Worm (Caenorhabditis elegans) whole organism, L2 larva: Measurements from ENCODE around the gene fbxb-62.

Experiments used
- C34F6.9 ChIP-seq: fragments of 150-350 bp; optimal IDR thresholded peaks from 2 replicates; lab custom pipeline; 2014; ENCODE audit warnings: missing biosample characterization, missing genetic modification characterization
- F13H6.1 ChIP-seq: sonication (generic microtip); optimal IDR thresholded peaks from 2 replicates; lab custom pipeline; 2016; ENCODE audit warnings: missing genetic modification characterization, missing compliant biosample characterization
- R02D3.7 ChIP-seq: fragments of 150-350 bp; optimal IDR thresholded peaks from 2 replicates; lab custom pipeline; 2014; ENCODE audit warnings: missing biosample characterization, missing genetic modification characterization
- Y55F3AM.14 ChIP-seq: fragments of 200-800 bp; sonication (Bioruptor generic); optimal IDR thresholded peaks from 2 replicates; lab custom pipeline; 2018; ENCODE audit warnings: mild to moderate bottlenecking, missing genetic modification characterization, missing compliant biosample characterization
- ZK546.5 ChIP-seq: sonication (generic microtip); optimal IDR thresholded peaks from 2 replicates; lab custom pipeline; 2017; ENCODE audit warnings: missing biosample characterization, missing genetic modification characterization
- alr-1 ChIP-seq: fragments of 150-350 bp; optimal IDR thresholded peaks from 2 replicates; lab custom pipeline; 2014; ENCODE audit warnings: missing biosample characterization, missing genetic modification characterization
- ceh-16 ChIP-seq: fragments of 150-350 bp; optimal IDR thresholded peaks from 2 replicates; lab custom pipeline; 2014; ENCODE audit warnings: missing biosample characterization, missing genetic modification characterization
- ceh-82 ChIP-seq: fragments of 150-350 bp; optimal IDR thresholded peaks from 2 replicates; lab custom pipeline; 2014; ENCODE audit warnings: missing biosample characterization, missing genetic modification characterization
- crh-2 ChIP-seq: sonication (generic microtip); optimal IDR thresholded peaks from 2 replicates; lab custom pipeline; 2017; ENCODE audit warnings: missing biosample characterization, missing genetic modification characterization
- dmd-4 ChIP-seq: sonication (generic microtip); optimal IDR thresholded peaks from 2 replicates; lab custom pipeline; 2017; ENCODE audit warnings: missing biosample characterization, missing genetic modification characterization
- egl-27 ChIP-seq: sonication (generic microtip); optimal IDR thresholded peaks from 3 replicates; lab custom pipeline; 2017; ENCODE audit warnings: missing biosample characterization, missing genetic modification reagents, missing genetic modification characterization
- elt-3 ChIP-seq: sonication (generic microtip); optimal IDR thresholded peaks from 2 replicates; lab custom pipeline; 2017; ENCODE audit warnings: missing biosample characterization, missing genetic modification characterization
- fos-1 ChIP-seq: fragments of 150-350 bp; optimal IDR thresholded peaks from 2 replicates; lab custom pipeline; 2014; ENCODE audit warnings: missing biosample characterization, missing genetic modification characterization
- lin-11 ChIP-seq: fragments of 150-350 bp; sonication (generic microtip); optimal IDR thresholded peaks from 2 replicates; lab custom pipeline; 2014; ENCODE audit warnings: missing biosample characterization, missing genetic modification characterization, inconsistent platforms, mixed read lengths
- lin-13 ChIP-seq: fragments of 150-350 bp; optimal IDR thresholded peaks from 2 replicates; lab custom pipeline; 2014; ENCODE audit warnings: missing biosample characterization, missing genetic modification reagents, missing genetic modification characterization
- lsy-2 ChIP-seq, 2 experiments: fragments of 150-350 bp in 1 of 2; sonication (generic microtip) in 1 of 2; optimal IDR thresholded peaks; 2 replicates each; lab custom pipeline; 2014 to 2017; ENCODE audit warnings: missing biosample characterization in 2 of 2, missing genetic modification characterization in 2 of 2
- mab-5 ChIP-seq: fragments of 150-350 bp; optimal IDR thresholded peaks from 2 replicates; lab custom pipeline; 2014; ENCODE audit warnings: missing biosample characterization, missing genetic modification characterization
- mbf-1 ChIP-seq: sonication (generic microtip); optimal IDR thresholded peaks from 2 replicates; lab custom pipeline; 2017; ENCODE audit warnings: missing biosample characterization, missing genetic modification characterization
- mdl-1 ChIP-seq, 2 experiments: fragments of 150-350 bp in 1 of 2; sonication (generic microtip) in 1 of 2; optimal IDR thresholded peaks; 2 replicates each; lab custom pipeline; 2017; ENCODE audit warnings: missing biosample characterization in 2 of 2, missing genetic modification characterization in 2 of 2
- nhr-12 ChIP-seq: fragments of 150-350 bp; optimal IDR thresholded peaks from 2 replicates; lab custom pipeline; 2014; ENCODE audit warnings: missing biosample characterization, missing genetic modification characterization
- nhr-129 ChIP-seq: fragments of 150-350 bp; optimal IDR thresholded peaks from 2 replicates; lab custom pipeline; 2014; ENCODE audit warnings: missing biosample characterization, missing genetic modification characterization
- nhr-21 ChIP-seq: fragments of 150-350 bp; optimal IDR thresholded peaks from 2 replicates; lab custom pipeline; 2014; ENCODE audit warnings: missing biosample characterization, missing genetic modification characterization
- nhr-237 ChIP-seq: fragments of 150-350 bp; optimal IDR thresholded peaks from 2 replicates; lab custom pipeline; 2014; ENCODE audit warnings: missing biosample characterization, missing genetic modification characterization
- nhr-25 ChIP-seq: fragments of 150-350 bp; sonication (generic microtip); optimal IDR thresholded peaks from 3 replicates; lab custom pipeline; 2014; ENCODE audit warnings: missing biosample characterization, missing genetic modification characterization
- nhr-6 ChIP-seq: fragments of 150-350 bp; optimal IDR thresholded peaks from 2 replicates; lab custom pipeline; 2014; ENCODE audit warnings: missing biosample characterization, missing genetic modification characterization
- nhr-77 ChIP-seq: fragments of 150-350 bp; optimal IDR thresholded peaks from 2 replicates; lab custom pipeline; 2014; ENCODE audit warnings: missing biosample characterization, missing genetic modification characterization
- peb-1 ChIP-seq: fragments of 150-350 bp; optimal IDR thresholded peaks from 2 replicates; lab custom pipeline; 2014; ENCODE audit warnings: missing biosample characterization, missing genetic modification characterization
- sem-4 ChIP-seq: fragments of 150-350 bp; optimal IDR thresholded peaks from 2 replicates; lab custom pipeline; 2014; ENCODE audit warnings: missing biosample characterization, missing genetic modification reagents, missing genetic modification characterization
- skn-1 ChIP-seq: sonication (generic microtip); optimal IDR thresholded peaks from 2 replicates; lab custom pipeline; 2017; ENCODE audit warnings: missing biosample characterization, missing genetic modification characterization
- sma-3 ChIP-seq: sonication (generic microtip); optimal IDR thresholded peaks from 2 replicates; lab custom pipeline; 2016; ENCODE audit warnings: missing genetic modification reagents, missing genetic modification characterization, missing compliant biosample characterization
- sma-9 ChIP-seq, 2 experiments: fragments of 150-350 bp in 1 of 2; sonication (generic microtip) in 1 of 2; optimal IDR thresholded peaks; 2 replicates each; lab custom pipeline; 2014 to 2016; ENCODE audit warnings: missing genetic modification characterization in 2 of 2, mild to moderate bottlenecking in 1 of 2, missing biosample characterization in 1 of 2, missing compliant biosample characterization in 1 of 2, missing genetic modification reagents in 1 of 2, moderate library complexity in 1 of 2
- snpc-4 ChIP-seq: fragments of 150-350 bp; optimal IDR thresholded peaks from 2 replicates; lab custom pipeline; 2014; ENCODE audit warnings: missing biosample characterization, missing genetic modification characterization
- unc-39 ChIP-seq: fragments of 150-350 bp; optimal IDR thresholded peaks from 2 replicates; lab custom pipeline; 2014; ENCODE audit warnings: missing biosample characterization, missing genetic modification characterization
- unc-55 ChIP-seq: fragments of 150-350 bp; sonication (generic microtip); optimal IDR thresholded peaks from 3 replicates; lab custom pipeline; 2014; ENCODE audit warnings: missing biosample characterization, missing genetic modification reagents, missing genetic modification characterization
- zag-1 ChIP-seq: fragments of 150-350 bp; optimal IDR thresholded peaks from 2 replicates; lab custom pipeline; 2014; ENCODE audit warnings: missing biosample characterization, missing genetic modification characterization
- ztf-1 ChIP-seq: fragments of 200-800 bp; sonication (Bioruptor generic); conservative IDR thresholded peaks from 2 replicates; pipeline ENCODE4 v1.3.6; 2022; ENCODE audit warnings: missing genetic modification characterization, missing compliant biosample characterization
- ztf-11 ChIP-seq: sonication (generic microtip); optimal IDR thresholded peaks from 2 replicates; lab custom pipeline; 2017; ENCODE audit warnings: missing biosample characterization, missing genetic modification characterization
- ztf-4 ChIP-seq: fragments of 150-350 bp; optimal IDR thresholded peaks from 2 replicates; lab custom pipeline; 2014; ENCODE audit warnings: missing biosample characterization, missing genetic modification characterization

Gene fbxb-62

ce11 chrV:19309591-19309990 lies 7.8 kb upstream of the fbxb-62 start, which contains the start of gene F55C9.11:
Gene F55C9.11, minus strand, starts transcription at chrV:19309691.
- TF ChIP-seq dmd-4 (tag; lab: Kevin White, UChicago) (no peak), mdl-1 (tag; optimal IDR thresholded peaks at IDR 0.05; lab: Kevin White, UChicago) (no peak), crh-2 (tag; lab: Kevin White, UChicago) (no peak), nhr-6 (tag; lab: Kevin White, UChicago) (no peak), Y55F3AM.14 (GFP tag; lab: Kevin White, UChicago) (no peak), nhr-12 (tag; lab: Kevin White, UChicago) (no peak), ztf-11 (tag; lab: Kevin White, UChicago) (no peak), sem-4 (no peak), ceh-16 (tag; lab: Kevin White, UChicago) (no peak)

ce11 chrV:19308137-19308536 lies 6.3 kb upstream of the fbxb-62 start:
- TF ChIP-seq lin-13 (GFP tag; lab: Kevin White, UChicago) (no peak), unc-39 (tag; lab: Kevin White, UChicago) (no peak), ZK546.5 (no peak), elt-3 (no peak), ztf-1 (GFP tag; lab: Robert Waterston, UW) (no peak)

- TF ChIP-seq mbf-1 (tag; lab: Kevin White, UChicago): no peak
Observed at ce11 chrV:19306906-19307305, 5.1 kb upstream of the fbxb-62 start, which contains the start of gene F55C9.15. Gene F55C9.15, minus strand, starts transcription at chrV:19307006.

- no peak for TF ChIP-seq peb-1 (tag; lab: Kevin White, UChicago)
- TF ChIP-seq ztf-1 (GFP tag; lab: Robert Waterston, UW): no peak
- TF ChIP-seq egl-27 (tag; lab: Kevin White, UChicago): no peak
- TF ChIP-seq lin-11 (tag; lab: Kevin White, UChicago): no peak
- TF ChIP-seq nhr-12 (tag; lab: Kevin White, UChicago): no peak
- no peak for TF ChIP-seq skn-1 (tag; lab: Kevin White, UChicago)
- no peak for TF ChIP-seq nhr-77 (tag; lab: Kevin White, UChicago)
- no peak for TF ChIP-seq sem-4
- no peak for TF ChIP-seq F13H6.1 (tag; lab: Kevin White, UChicago)
- no peak for TF ChIP-seq snpc-4 (tag; lab: Kevin White, UChicago)
- no peak for TF ChIP-seq nhr-129 (tag; lab: Kevin White, UChicago)
Observed at ce11 chrV:19303589-19304174, 1.8 kb upstream of the fbxb-62 start, which contains the start of the genes fbxb-63 and fbxb-61. Gene fbxb-63, minus strand, starts transcription at chrV:19303730. Gene fbxb-61, plus strand, starts transcription at chrV:19304124.

ce11 chrV:19299262-19299661 lies 2.6 kb downstream of the fbxb-62 start, which contains the start of gene F55C9.14:
Gene F55C9.14, plus strand, starts transcription at chrV:19299562.
- no peak for TF ChIP-seq nhr-25 (tag; lab: Kevin White, UChicago)
- no peak for TF ChIP-seq mbf-1 (tag; lab: Kevin White, UChicago)
- no peak for TF ChIP-seq nhr-21 (tag; lab: Kevin White, UChicago)
- no peak for TF ChIP-seq zag-1
- TF ChIP-seq R02D3.7 (tag; lab: Kevin White, UChicago): no peak
- TF ChIP-seq fos-1 (tag; lab: Kevin White, UChicago): no peak
- no peak for TF ChIP-seq lsy-2 (tag; optimal IDR thresholded peaks at IDR 0.05; lab: Kevin White, UChicago)
- TF ChIP-seq ceh-82: no peak

- TF ChIP-seq lin-11 (tag; lab: Kevin White, UChicago): no peak
- TF ChIP-seq ZK546.5: no peak
- TF ChIP-seq skn-1 (tag; lab: Kevin White, UChicago): no peak
- no peak for TF ChIP-seq Y55F3AM.14 (GFP tag; lab: Kevin White, UChicago)
- no peak for TF ChIP-seq sma-3 (GFP tag; lab: Kevin White, UChicago)
- TF ChIP-seq nhr-129 (tag; lab: Kevin White, UChicago): no peak
- TF ChIP-seq mab-5 (tag; lab: Kevin White, UChicago): no peak
- TF ChIP-seq nhr-237 (tag; lab: Kevin White, UChicago): no peak
- TF ChIP-seq C34F6.9: no peak
- no peak for TF ChIP-seq mbf-1 (tag; lab: Kevin White, UChicago)
- TF ChIP-seq unc-55: no peak
- TF ChIP-seq crh-2 (tag; lab: Kevin White, UChicago): no peak
- TF ChIP-seq ztf-11 (tag; lab: Kevin White, UChicago): no peak
- no peak for TF ChIP-seq ztf-4 (tag; lab: Kevin White, UChicago)
- TF ChIP-seq mdl-1 (tag; optimal IDR thresholded peaks at IDR 0.05; lab: Kevin White, UChicago): no peak
- TF ChIP-seq lsy-2 (tag; optimal IDR thresholded peaks at IDR 0.05; lab: Kevin White, UChicago): no peak
- TF ChIP-seq peb-1 (tag; lab: Kevin White, UChicago): no peak
- TF ChIP-seq sma-9 (GFP tag; optimal IDR thresholded peaks at IDR 0.05; lab: Kevin White, UChicago): no peak
- TF ChIP-seq sma-9 (tag; optimal IDR thresholded peaks at IDR 0.05; lab: Kevin White, UChicago): no peak
- TF ChIP-seq alr-1: no peak
Observed at ce11 chrV:19297510-19297909, 4.3 kb downstream of the fbxb-62 start, which contains the start of gene fbxb-60. Gene fbxb-60, plus strand, starts transcription at chrV:19297810.
